Fruit fly (Drosophila melanogaster): ENCODE results near the gene Girdin.

DNA sequence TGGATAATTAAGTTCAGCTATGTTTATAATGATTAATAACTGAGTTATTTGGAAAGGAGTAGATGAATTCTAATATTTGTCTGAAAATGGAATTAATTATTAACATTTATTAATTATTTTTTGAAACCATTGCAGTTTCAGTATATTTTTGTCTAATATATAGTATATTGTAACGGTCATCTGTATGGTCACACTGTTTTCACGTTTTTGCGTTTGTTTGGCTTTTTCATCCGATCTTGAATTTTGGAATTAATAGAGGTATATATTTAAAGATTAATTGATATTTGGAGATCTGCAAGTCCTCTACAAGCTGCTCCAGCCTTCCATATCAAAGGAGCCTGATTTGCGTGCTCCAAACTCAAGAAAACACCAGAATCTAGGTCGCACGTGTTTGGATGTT, 9.6 kb upstream of the Girdin start, which contains the start of the genes CG32278 and CG32281:
- TF ChIP-seq OdsH (GFP tag; optimal IDR thresholded peaks at IDR 0.05) (no peak), CrebA (GFP tag; optimal IDR thresholded peaks at IDR 0.05; ENCODE audit: borderline replicate concordance) (no peak), usp (GFP tag; optimal IDR thresholded peaks at IDR 0.05) (no peak), pan (optimal IDR thresholded peaks at IDR 0.05) (no peak), Hr78 (GFP tag; optimal IDR thresholded peaks at IDR 0.05) (no peak), Hr83 (GFP tag; optimal IDR thresholded peaks at IDR 0.05; ENCODE audit: poor library complexity, severe bottlenecking) (no peak), h (GFP tag; optimal IDR thresholded peaks at IDR 0.05) (no peak), Abd-B (GFP tag; optimal IDR thresholded peaks at IDR 0.05) (no peak), foxo (GFP tag; optimal IDR thresholded peaks at IDR 0.05) (no peak), GATAd (GFP tag; optimal IDR thresholded peaks at IDR 0.05) (no peak), Rel (GFP tag; optimal IDR thresholded peaks at IDR 0.05) (no peak), Rel (tag; optimal IDR thresholded peaks at IDR 0.05) (no peak), Vsx2 (GFP tag; optimal IDR thresholded peaks at IDR 0.05; ENCODE audit: partially characterized antibody) (no peak), Sp1 (GFP tag; optimal IDR thresholded peaks at IDR 0.05) (no peak), dl (GFP tag; optimal IDR thresholded peaks at IDR 0.05; ENCODE audit: insufficient read depth in 1 of 2, partially characterized antibody in 2 of 2) (no peak)
